Fruit fly (Drosophila melanogaster) whole organism, prepupa: Measurements from ENCODE around the gene neb.

Experiments
- Blimp-1 ChIP-seq: fragments of 200-800 bp; sonication (Bioruptor generic); optimal IDR thresholded peaks from 3 replicates; lab custom pipeline; 2017; ENCODE audit warnings: missing biosample characterization, missing genetic modification characterization, mild to moderate bottlenecking, moderate library complexity, missing genetic modification reagents
- CG10669 ChIP-seq: fragments of 200-800 bp; sonication (Bioruptor generic); optimal IDR thresholded peaks from 3 replicates; lab custom pipeline; 2018; ENCODE audit warnings: missing biosample characterization, mild to moderate bottlenecking, missing genetic modification characterization, moderate library complexity
- CG11294 ChIP-seq: fragments of 200-800 bp; sonication (Bioruptor generic); IDR thresholded peaks from 2 replicates; pipeline ENCODE4 v1.3.6; 2022; ENCODE audit warnings: missing biosample characterization, missing genetic modification characterization
- CG11762 ChIP-seq: fragments of 200-800 bp; sonication (Bioruptor generic); optimal IDR thresholded peaks from 3 replicates; lab custom pipeline; 2016; ENCODE audit warnings: missing biosample characterization, missing genetic modification characterization; ENCODE audit not compliant: insufficient read depth
- CG11902 ChIP-seq: fragments of 200-800 bp; sonication (Bioruptor generic); optimal IDR thresholded peaks from 3 replicates; lab custom pipeline; 2016; ENCODE audit warnings: missing biosample characterization, missing genetic modification characterization
- CG15336 ChIP-seq: fragments of 200-800 bp; sonication (Bioruptor generic); IDR thresholded peaks from 2 replicates; pipeline ENCODE4 v1.3.6; 2022; ENCODE audit warnings: missing biosample characterization, missing genetic modification characterization
- CG1621 ChIP-seq: fragments of 200-800 bp; sonication (Bioruptor generic); optimal IDR thresholded peaks from 3 replicates; lab custom pipeline; 2018; ENCODE audit warnings: missing biosample characterization, mild to moderate bottlenecking, missing genetic modification characterization
- CG16779 ChIP-seq: fragments of 200-800 bp; sonication (Bioruptor generic); optimal IDR thresholded peaks from 3 replicates; lab custom pipeline; 2017; ENCODE audit warnings: missing biosample characterization, mild to moderate bottlenecking, missing genetic modification characterization
- CG3032 ChIP-seq: fragments of 200-800 bp; optimal IDR thresholded peaks from 2 replicates; lab custom pipeline; 2019; ENCODE audit warnings: missing biosample characterization, mild to moderate bottlenecking, missing genetic modification characterization, moderate library complexity
- CG32006 ChIP-seq: fragments of 200-800 bp; sonication (Bioruptor generic); optimal IDR thresholded peaks from 3 replicates; lab custom pipeline; 2017; ENCODE audit warnings: missing biosample characterization, mild to moderate bottlenecking, missing genetic modification characterization
- CG3919 ChIP-seq: fragments of 200-800 bp; sonication (Bioruptor generic); optimal IDR thresholded peaks from 3 replicates; lab custom pipeline; 2016; ENCODE audit warnings: missing biosample characterization, missing genetic modification characterization
- CG6276 ChIP-seq: fragments of 200-800 bp; sonication (Bioruptor generic); optimal IDR thresholded peaks from 2 replicates; lab custom pipeline; 2017; ENCODE audit warnings: missing biosample characterization, mild to moderate bottlenecking, missing genetic modification characterization
- CG6792 ChIP-seq: fragments of 200-800 bp; sonication (Bioruptor generic); optimal IDR thresholded peaks from 3 replicates; lab custom pipeline; 2016; ENCODE audit warnings: missing biosample characterization, missing genetic modification characterization
- CG6808 ChIP-seq: fragments of 200-800 bp; sonication (Bioruptor generic); optimal IDR thresholded peaks from 3 replicates; lab custom pipeline; 2017; ENCODE audit warnings: missing biosample characterization, missing genetic modification characterization, mild to moderate bottlenecking, moderate library complexity, missing genetic modification reagents
- CG6854 ChIP-seq: fragments of 200-800 bp; sonication (Bioruptor generic); optimal IDR thresholded peaks from 2 replicates; lab custom pipeline; 2017; ENCODE audit warnings: missing biosample characterization, mild to moderate bottlenecking, missing genetic modification characterization
- CG7368 ChIP-seq: fragments of 200-800 bp; sonication (Bioruptor generic); optimal IDR thresholded peaks from 3 replicates; lab custom pipeline; 2016; ENCODE audit warnings: missing biosample characterization, missing genetic modification characterization
- CG8119 ChIP-seq: fragments of 200-800 bp; sonication (Bioruptor generic); IDR thresholded peaks from 3 replicates; pipeline ENCODE4 v1.3.6; 2022; ENCODE audit warnings: missing biosample characterization, missing genetic modification characterization
- CG8319 ChIP-seq: fragments of 200-800 bp; sonication (Bioruptor generic); optimal IDR thresholded peaks from 3 replicates; lab custom pipeline; 2016; ENCODE audit warnings: missing biosample characterization, missing genetic modification characterization
- CG8632 ChIP-seq: fragments of 200-800 bp; sonication (Bioruptor generic); optimal IDR thresholded peaks from 3 replicates; lab custom pipeline; 2016; ENCODE audit warnings: missing biosample characterization, missing genetic modification characterization
- Eip75B ChIP-seq: fragments of 200-800 bp; sonication (Bioruptor generic); optimal IDR thresholded peaks from 3 replicates; lab custom pipeline; 2016; ENCODE audit warnings: missing biosample characterization, missing genetic modification characterization
- Eip78C ChIP-seq: fragments of 200-800 bp; sonication (Bioruptor generic); peaks from one replicate; lab custom pipeline; 2016; ENCODE audit warnings: missing biosample characterization, missing genetic modification characterization
- Ets21C ChIP-seq: fragments of 200-800 bp; sonication (Bioruptor generic); optimal IDR thresholded peaks from 3 replicates; lab custom pipeline; 2016; ENCODE audit warnings: missing biosample characterization, missing genetic modification characterization
- Gug ChIP-seq: fragments of 200-800 bp; sonication (Bioruptor generic); IDR thresholded peaks from 2 replicates; pipeline ENCODE4 v1.3.6; 2022; ENCODE audit warnings: missing biosample characterization, missing genetic modification characterization
- Met ChIP-seq: fragments of 200-800 bp; sonication (Bioruptor generic); optimal IDR thresholded peaks from 3 replicates; lab custom pipeline; 2016; ENCODE audit warnings: missing biosample characterization, missing genetic modification characterization
- OdsH ChIP-seq: fragments of 200-800 bp; sonication (Bioruptor generic); optimal IDR thresholded peaks from 3 replicates; lab custom pipeline; 2016; ENCODE audit warnings: missing biosample characterization, missing genetic modification characterization
- Sox102F ChIP-seq: fragments of 200-800 bp; sonication (Bioruptor generic); optimal IDR thresholded peaks from 2 replicates; lab custom pipeline; 2016; ENCODE audit warnings: missing biosample characterization, mild to moderate bottlenecking, missing genetic modification characterization
- Sox14 ChIP-seq: fragments of 200-800 bp; sonication (Bioruptor generic); optimal IDR thresholded peaks from 3 replicates; lab custom pipeline; 2016; ENCODE audit warnings: missing biosample characterization, missing genetic modification characterization
- Sox15 ChIP-seq: fragments of 200-800 bp; sonication (Bioruptor generic); optimal IDR thresholded peaks from 3 replicates; lab custom pipeline; 2016; ENCODE audit warnings: missing biosample characterization, missing genetic modification characterization
- achi ChIP-seq: fragments of 200-800 bp; sonication (Bioruptor generic); optimal IDR thresholded peaks from 3 replicates; lab custom pipeline; 2016; ENCODE audit warnings: missing biosample characterization, missing genetic modification characterization
- acj6 ChIP-seq: fragments of 200-800 bp; sonication (Bioruptor generic); optimal IDR thresholded peaks from 3 replicates; lab custom pipeline; 2016; ENCODE audit warnings: missing biosample characterization, missing genetic modification characterization
- eg ChIP-seq: fragments of 200-800 bp; sonication (Bioruptor generic); IDR thresholded peaks from 3 replicates; pipeline ENCODE4 v1.3.6; 2022; ENCODE audit warnings: missing biosample characterization, missing genetic modification characterization
- esn ChIP-seq: fragments of 200-800 bp; sonication (Bioruptor generic); optimal IDR thresholded peaks from 2 replicates; lab custom pipeline; 2016; ENCODE audit warnings: missing biosample characterization, mild to moderate bottlenecking, missing genetic modification characterization, moderate library complexity
- fd59A ChIP-seq: fragments of 200-800 bp; sonication (Bioruptor generic); optimal IDR thresholded peaks from 2 replicates; lab custom pipeline; 2017; ENCODE audit warnings: missing biosample characterization, mild to moderate bottlenecking, missing genetic modification characterization, missing genetic modification reagents
- fd85E ChIP-seq: fragments of 200-800 bp; sonication (Bioruptor generic); optimal IDR thresholded peaks from 3 replicates; lab custom pipeline; 2016; ENCODE audit warnings: missing biosample characterization, missing genetic modification characterization
- fkh ChIP-seq: fragments of 200-800 bp; sonication (Bioruptor generic); optimal IDR thresholded peaks from 3 replicates; lab custom pipeline; 2017; ENCODE audit warnings: missing biosample characterization, mild to moderate bottlenecking, missing genetic modification characterization, moderate library complexity
- lz ChIP-seq: fragments of 200-800 bp; sonication (Bioruptor generic); optimal IDR thresholded peaks from 3 replicates; lab custom pipeline; 2016; ENCODE audit warnings: missing biosample characterization, missing genetic modification characterization
- pdm3 ChIP-seq: fragments of 200-800 bp; sonication (Bioruptor generic); optimal IDR thresholded peaks from 3 replicates; lab custom pipeline; 2016; ENCODE audit warnings: missing biosample characterization, missing genetic modification characterization
- ss ChIP-seq, 2 experiments: fragments of 200-800 bp; sonication (Bioruptor generic); optimal IDR thresholded peaks; 2 replicates in 1 of 2; 3 replicates in 1 of 2; lab custom pipeline; 2017 to 2018; ENCODE audit warnings: mild to moderate bottlenecking in 2 of 2, missing biosample characterization in 2 of 2, missing genetic modification characterization in 2 of 2, moderate library complexity in 1 of 2
- svp ChIP-seq: fragments of 200-800 bp; sonication (Bioruptor generic); peaks from one replicate; lab custom pipeline; 2016; ENCODE audit warnings: missing biosample characterization, missing genetic modification characterization
- vri ChIP-seq: fragments of 200-800 bp; sonication (Bioruptor generic); optimal IDR thresholded peaks from 3 replicates; lab custom pipeline; 2016; ENCODE audit warnings: missing biosample characterization, mild to moderate bottlenecking, missing genetic modification characterization

The neb gene

DNA sequence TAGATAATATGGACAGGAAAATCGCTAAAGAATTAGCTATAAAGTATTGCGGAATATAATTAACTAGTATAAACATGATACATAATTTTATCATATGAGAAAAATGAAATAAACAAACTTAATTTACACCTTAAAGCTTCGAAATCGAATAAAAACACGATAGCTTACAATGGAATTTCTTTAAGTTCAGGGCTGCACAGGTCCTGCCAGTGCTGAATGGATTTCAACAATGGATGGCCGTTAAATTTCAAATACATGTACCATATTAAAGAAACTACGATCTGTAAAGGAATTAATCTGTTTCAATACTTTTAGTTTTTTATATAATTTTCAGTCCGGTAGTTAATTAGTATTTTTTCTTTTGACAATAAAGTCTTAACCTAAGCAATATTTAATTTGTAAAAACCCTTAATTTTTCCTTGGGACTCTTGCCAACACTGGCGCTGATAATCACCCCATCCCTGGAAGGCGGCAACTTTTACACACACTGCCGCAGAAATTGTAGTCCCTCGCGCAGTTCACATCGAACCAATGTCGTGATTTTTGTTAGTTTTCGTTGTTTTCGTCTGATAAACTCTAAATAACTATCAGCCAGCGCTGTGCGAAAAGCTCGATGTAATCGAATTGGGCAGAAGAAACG lies 14.4 kb upstream of the neb start, which contains the start of the genes barr and lok (continued):
- TF ChIP-seq fkh (GFP tag; lab: Kevin White, UChicago) = no peak
- peak; percentile 1 for TF ChIP-seq CG11762
- TF ChIP-seq CG6276 (GFP tag; lab: Kevin White, UChicago) = no peak
- TF ChIP-seq achi (GFP tag; lab: Kevin White, UChicago) = peak; percentile 49
- no peak for TF ChIP-seq CG6808 (GFP tag; lab: Kevin White, UChicago)
- peak; percentile 38 for TF ChIP-seq CG8319 (GFP tag; lab: Kevin White, UChicago)
- TF ChIP-seq fd59A (GFP tag; lab: Kevin White, UChicago) = peak; percentile 31
- no peak for TF ChIP-seq CG11294 (GFP tag; lab: Robert Waterston, UW)
- peak; percentile 35 for TF ChIP-seq CG11902
- TF ChIP-seq OdsH = peak; percentile 56
- TF ChIP-seq CG32006 (GFP tag; lab: Kevin White, UChicago) = peak; percentile 44
- no peak for TF ChIP-seq Blimp-1 (GFP tag; lab: Kevin White, UChicago)
- no peak for TF ChIP-seq CG10669 (GFP tag; lab: Kevin White, UChicago)
- 0 out of 3 replicates have a peak, but pooled peaks have one; percentile 21 for TF ChIP-seq eg (GFP tag; lab: Robert Waterston, UW)
- no peak for TF ChIP-seq Gug (GFP tag; lab: Robert Waterston, UW)
- TF ChIP-seq CG6792 = peak; percentile 12
- peak; percentile 3 for TF ChIP-seq CG7368
- TF ChIP-seq CG8632 = peak; percentile 9
- no peak for TF ChIP-seq Eip75B (GFP tag; lab: Kevin White, UChicago)
- no peak for TF ChIP-seq Met (GFP tag; lab: Kevin White, UChicago)
- TF ChIP-seq Sox102F (GFP tag; lab: Kevin White, UChicago) = peak; percentile 38
- no peak for TF ChIP-seq CG8119 (GFP tag; lab: Robert Waterston, UW)
- peak; percentile 41 for TF ChIP-seq Ets21C
- no peak for TF ChIP-seq fd85E (GFP tag; lab: Kevin White, UChicago)
- no peak for TF ChIP-seq CG16779 (tag; lab: Kevin White, UChicago)
- TF ChIP-seq acj6 (GFP tag; lab: Kevin White, UChicago) = peak; percentile 47
- TF ChIP-seq Sox15 (GFP tag; lab: Kevin White, UChicago) = peak; percentile 58
- TF ChIP-seq CG1621 = no peak
- TF ChIP-seq pdm3 = peak; percentile 69
- TF ChIP-seq, all 60 proteins: peak for 31

DNA sequence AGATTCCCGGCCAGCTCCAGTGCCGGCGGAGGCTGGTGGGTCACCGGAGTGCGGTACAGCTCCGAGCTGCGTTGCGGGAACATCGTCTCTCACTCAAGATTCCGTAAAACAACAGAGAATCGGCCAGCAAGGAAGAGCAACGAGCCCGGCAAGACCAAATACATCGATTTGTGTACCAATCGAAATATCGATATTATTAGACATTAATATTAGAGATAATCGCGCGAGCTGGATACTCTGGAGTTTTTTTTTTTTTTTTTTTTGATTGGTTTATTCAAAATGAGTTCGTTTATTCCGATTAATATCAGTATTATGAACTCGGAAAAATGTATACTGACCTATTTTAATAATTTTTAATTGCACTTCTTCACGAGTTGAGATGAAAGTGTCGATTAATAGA lies 10.0 kb upstream of the neb start, which contains the start of gene vls:
TSS of gene vls (minus strand) at position 164 of the 400 bp plus-strand sequence.
- TF ChIP-seq Eip78C (GFP tag; lab: Kevin White, UChicago) (peak; percentile 42), CG8119 (GFP tag; lab: Robert Waterston, UW) (no peak), Met (GFP tag; lab: Kevin White, UChicago) (no peak), fd85E (GFP tag; lab: Kevin White, UChicago) (no peak)

dm6 chr2L:20066233-20066650 lies 9.3 kb upstream of the neb start, which contains the start of gene bwa:
Gene bwa (plus strand): TSS chr2L:20066391.
- TF ChIP-seq esn (GFP tag; lab: Kevin White, UChicago) (peak; percentile 1), lz (GFP tag; lab: Kevin White, UChicago) (no peak), CG16779 (tag; lab: Kevin White, UChicago) (peak; percentile 4), Sox14 (GFP tag; lab: Kevin White, UChicago) (peak; percentile 45), CG3919 (peak; percentile 29), eg (GFP tag; lab: Robert Waterston, UW) (no peak), Eip78C (GFP tag; lab: Kevin White, UChicago) (peak; percentile 74), CG3032 (no peak), svp (GFP tag; lab: Kevin White, UChicago) (no peak), CG6808 (GFP tag; lab: Kevin White, UChicago) (no peak), CG6854 (GFP tag; lab: Kevin White, UChicago) (peak; percentile 0), CG15336 (peak; percentile 29; the same call in 1 of the 2 replicates), ss (GFP tag; optimal IDR thresholded peaks at IDR 0.05; lab: Kevin White, UChicago) (peak; percentile 43 to 52), vri (GFP tag; lab: Kevin White, UChicago) (no peak), fkh (GFP tag; lab: Kevin White, UChicago) (peak; percentile 47)
- TF ChIP-seq, all 60 proteins: peak for 9
